Fruit fly (Drosophila melanogaster): ENCODE results near the gene ttk.

Gene ttk

DNA sequence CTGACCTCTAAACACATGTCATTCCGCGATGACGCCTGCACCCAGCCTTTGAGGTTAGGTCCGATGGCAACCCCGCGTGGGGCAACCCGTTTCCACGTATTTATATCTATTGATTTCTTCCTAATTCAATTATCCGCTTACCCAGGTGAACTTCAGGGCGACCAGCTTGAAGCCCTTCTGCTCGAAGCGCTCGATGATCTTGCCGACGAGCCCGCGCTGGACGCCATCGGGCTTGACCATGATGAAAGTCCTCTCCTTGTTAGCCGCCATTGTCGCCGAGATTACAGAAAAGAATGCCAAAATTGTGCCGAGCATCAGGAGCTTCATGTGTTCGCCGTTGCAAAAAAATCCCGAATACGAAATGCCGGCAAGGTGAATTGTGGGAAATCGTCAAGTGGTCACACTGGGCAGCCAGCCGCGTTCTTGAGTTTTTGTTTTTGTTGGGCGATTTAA, 32.0 kb downstream of the ttk start, which contains the start of gene awd (continued):
- TF ChIP-seq HLHmδ (GFP tag; optimal IDR thresholded peaks at IDR 0.05) (peak; percentile 18), gfzf (GFP tag; optimal IDR thresholded peaks at IDR 0.05) (peak; percentile 94), CG15514 (GFP tag; optimal IDR thresholded peaks at IDR 0.05) (peak; percentile 85), gem (tag; optimal IDR thresholded peaks at IDR 0.05) (no peak), CG9876 (GFP tag; optimal IDR thresholded peaks at IDR 0.05) (no peak), CG10543 (GFP tag; optimal IDR thresholded peaks at IDR 0.05) (peak; percentile 46), CG1024 (GFP tag; IDR thresholded peaks at IDR 0.05) (no peak), croc (GFP tag; conservative IDR thresholded peaks at IDR 0.05) (no peak), CG4282 (GFP tag; optimal IDR thresholded peaks at IDR 0.05) (peak; percentile 35), ci (GFP tag; IDR thresholded peaks at IDR 0.05) (no peak), CG15269 (tag; optimal IDR thresholded peaks at IDR 0.05) (no peak), unc-4 (GFP tag; IDR thresholded peaks at IDR 0.05; ENCODE audit: partially characterized antibody) (0 out of 2 replicates have a peak, but pooled peaks have one; percentile 18), sima (GFP tag; optimal IDR thresholded peaks at IDR 0.05) (no peak), nerfin-1 (tag; optimal IDR thresholded peaks at IDR 0.05) (no peak), ase (GFP tag; IDR thresholded peaks at IDR 0.05) (no peak), nau (GFP tag; optimal IDR thresholded peaks at IDR 0.05) (no peak), CG5180 (GFP tag; optimal IDR thresholded peaks at IDR 0.05) (no peak), CG17361 (GFP tag; IDR thresholded peaks at IDR 0.05) (no peak), ash1 (GFP tag; optimal IDR thresholded peaks at IDR 0.05) (no peak), CG6683 (GFP tag; optimal IDR thresholded peaks at IDR 0.05) (no peak), eve (GFP tag; optimal IDR thresholded peaks at IDR 0.05) (no peak), Hmx (GFP tag; optimal IDR thresholded peaks at IDR 0.05) (no peak), CG1792 (GFP tag; optimal IDR thresholded peaks at IDR 0.05) (no peak), Blimp-1 (GFP tag; optimal IDR thresholded peaks at IDR 0.05) (no peak), Dref (GFP tag; IDR thresholded peaks at IDR 0.05) (peak; percentile 48), CG4617 (GFP tag; optimal IDR thresholded peaks at IDR 0.05; ENCODE audit: borderline replicate concordance) (peak; percentile 48), fd3F (GFP tag; optimal IDR thresholded peaks at IDR 0.05) (no peak), toy (GFP tag; IDR thresholded peaks at IDR 0.05) (no peak), bsh (GFP tag; optimal IDR thresholded peaks at IDR 0.05) (no peak), esg (GFP tag; conservative IDR thresholded peaks at IDR 0.05) (no peak), p53 (GFP tag; optimal IDR thresholded peaks at IDR 0.05) (no peak), sug (tag; optimal IDR thresholded peaks at IDR 0.05) (peak; percentile 76), pros (GFP tag; optimal IDR thresholded peaks at IDR 0.05) (no peak), ranshi (GFP tag; IDR thresholded peaks at IDR 0.05) (no peak), hkb (optimal IDR thresholded peaks at IDR 0.05) (no peak), hkb (GFP tag; IDR thresholded peaks at IDR 0.05) (no peak), wdn (GFP tag; IDR thresholded peaks at IDR 0.05) (no peak), CG13424 (tag; optimal IDR thresholded peaks at IDR 0.05) (no peak), CG1529 (GFP tag; optimal IDR thresholded peaks at IDR 0.05) (no peak), mld (GFP tag; IDR thresholded peaks at IDR 0.05; ENCODE audit: partially characterized antibody) (no peak), sna (GFP tag; IDR thresholded peaks at IDR 0.05; ENCODE audit: partially characterized antibody) (no peak), psq (GFP tag; optimal IDR thresholded peaks at IDR 0.05) (no peak), CG18476 (GFP tag; optimal IDR thresholded peaks at IDR 0.05) (no peak), Optix (GFP tag; IDR thresholded peaks at IDR 0.05) (no peak), CG18764 (GFP tag; optimal IDR thresholded peaks at IDR 0.05) (no peak), Lpt (GFP tag; optimal IDR thresholded peaks at IDR 0.05) (no peak), CG17385 (GFP tag; optimal IDR thresholded peaks at IDR 0.05) (no peak), bigmax (GFP tag; optimal IDR thresholded peaks at IDR 0.05) (peak; percentile 95), Myb (GFP tag; optimal IDR thresholded peaks at IDR 0.05) (peak; percentile 48), Vsx1 (GFP tag; optimal IDR thresholded peaks at IDR 0.05) (no peak), jigr1 (GFP tag; IDR thresholded peaks at IDR 0.05) (no peak)

All from whole organism, embryonic.